Fruit fly (Drosophila melanogaster) whole organism, embryonic: Measurements from ENCODE around the gene thoc7.

ENCODE experiments used
- Bgb ChIP-seq: fragments of 200-800 bp; sonication (Bioruptor generic); IDR thresholded peaks from 2 replicates; pipeline ENCODE4 v1.3.6; 2022; ENCODE audit warnings: missing biosample characterization, missing genetic modification characterization; ENCODE audit not compliant: partially characterized antibody
- CG1024 ChIP-seq: fragments of 200-800 bp; sonication (Bioruptor generic); IDR thresholded peaks from 2 replicates; pipeline ENCODE4 v1.3.6; 2022; ENCODE audit warnings: missing biosample characterization, missing genetic modification characterization
- CG10267 ChIP-seq: fragments of 200-800 bp; sonication (Bioruptor generic); optimal IDR thresholded peaks from 2 replicates; lab custom pipeline; 2018; ENCODE audit warnings: missing biosample characterization, mild to moderate bottlenecking, missing genetic modification characterization, moderate library complexity
- CG10366 ChIP-seq: fragments of 200-800 bp; sonication (Bioruptor generic); IDR thresholded peaks from 2 replicates; pipeline ENCODE4 v1.3.6; 2022; ENCODE audit warnings: missing biosample characterization, missing genetic modification characterization
- CG11085 ChIP-seq: fragments of 200-800 bp; sonication (Bioruptor generic); IDR thresholded peaks from 2 replicates; pipeline ENCODE4 v1.3.6; 2022; ENCODE audit warnings: missing biosample characterization, missing genetic modification characterization
- CG11560 ChIP-seq: fragments of 200-800 bp; sonication (Bioruptor generic); IDR thresholded peaks from 3 replicates; pipeline ENCODE4 v1.3.6; 2022; ENCODE audit warnings: missing biosample characterization, missing genetic modification characterization
- CG12219 ChIP-seq: fragments of 200-800 bp; sonication (Bioruptor generic); optimal IDR thresholded peaks from 3 replicates; lab custom pipeline; 2018; ENCODE audit warnings: missing biosample characterization, mild to moderate bottlenecking, missing genetic modification characterization
- CG12299 ChIP-seq: fragments of 200-800 bp; sonication (Bioruptor generic); optimal IDR thresholded peaks from 2 replicates; lab custom pipeline; 2018; ENCODE audit warnings: missing biosample characterization, mild to moderate bottlenecking, missing genetic modification characterization
- CG12391 ChIP-seq: fragments of 200-800 bp; sonication (Bioruptor generic); optimal IDR thresholded peaks from 3 replicates; lab custom pipeline; 2018; ENCODE audit warnings: missing biosample characterization, mild to moderate bottlenecking, missing genetic modification characterization, moderate library complexity
- CG14710 ChIP-seq: fragments of 200-800 bp; sonication (Bioruptor generic); optimal IDR thresholded peaks from 3 replicates; lab custom pipeline; 2019; ENCODE audit warnings: missing biosample characterization, mild to moderate bottlenecking, missing genetic modification characterization, moderate library complexity
- CG16863 ChIP-seq: fragments of 200-800 bp; sonication (Bioruptor generic); optimal IDR thresholded peaks from 3 replicates; lab custom pipeline; 2016; ENCODE audit warnings: missing biosample characterization, missing genetic modification characterization
- CG2889 ChIP-seq: fragments of 200-800 bp; sonication (Bioruptor generic); IDR thresholded peaks from 3 replicates; pipeline ENCODE4 v1.3.6; 2022; ENCODE audit warnings: missing biosample characterization, missing genetic modification characterization
- CG4854 ChIP-seq: fragments of 200-800 bp; sonication (Bioruptor generic); optimal IDR thresholded peaks from 2 replicates; lab custom pipeline; 2016; ENCODE audit warnings: missing biosample characterization, missing genetic modification characterization, inconsistent platforms
- CG6175 ChIP-seq: fragments of 200-800 bp; sonication (Bioruptor generic); IDR thresholded peaks from 3 replicates; pipeline ENCODE4 v1.3.6; 2022; ENCODE audit warnings: missing biosample characterization, missing genetic modification characterization
- CG6254 ChIP-seq: fragments of 200-800 bp; sonication (Bioruptor generic); optimal IDR thresholded peaks from 3 replicates; lab custom pipeline; 2017; ENCODE audit warnings: mild to moderate bottlenecking, missing biosample characterization, missing genetic modification reagents, missing genetic modification characterization
- CG7987 ChIP-seq: fragments of 200-800 bp; sonication (Bioruptor generic); optimal IDR thresholded peaks from 2 replicates; lab custom pipeline; 2018; ENCODE audit warnings: missing biosample characterization, mild to moderate bottlenecking, missing genetic modification characterization, moderate library complexity
- CG9817 ChIP-seq: fragments of 200-800 bp; sonication (Bioruptor generic); optimal IDR thresholded peaks from 2 replicates; lab custom pipeline; 2018; ENCODE audit warnings: missing biosample characterization, mild to moderate bottlenecking, missing genetic modification characterization, moderate library complexity
- CkIIα-i1 ChIP-seq: fragments of 200-800 bp; sonication (Bioruptor generic); IDR thresholded peaks from 2 replicates; pipeline ENCODE4 v1.3.6; 2022; ENCODE audit warnings: missing biosample characterization, missing genetic modification characterization
- CoRest ChIP-seq: fragments of 200-800 bp; sonication (Bioruptor generic); optimal IDR thresholded peaks from 3 replicates; lab custom pipeline; 2018; ENCODE audit warnings: missing biosample characterization, mild to moderate bottlenecking, missing genetic modification characterization, moderate library complexity
- Dref ChIP-seq: fragments of 200-800 bp; sonication (Bioruptor generic); IDR thresholded peaks from 2 replicates; pipeline ENCODE4 v1.3.6; 2022; ENCODE audit warnings: missing biosample characterization, missing genetic modification characterization
- Eip74EF ChIP-seq, 2 experiments: fragments of 200-800 bp in 1 of 2; fragments of >200 bp in 1 of 2; sonication (Bioruptor generic) in 1 of 2; optimal IDR thresholded peaks; 2 replicates each; lab custom pipeline; 2017 to 2019; ENCODE audit warnings: missing biosample characterization in 2 of 2, missing genetic modification characterization in 2 of 2, mild to moderate bottlenecking in 1 of 2, moderate library complexity in 1 of 2
- Ets97D ChIP-seq: fragments of 200-800 bp; sonication (Bioruptor generic); optimal IDR thresholded peaks from 3 replicates; lab custom pipeline; 2016; ENCODE audit warnings: missing biosample characterization, missing genetic modification characterization
- Hey ChIP-seq: fragments of 200-800 bp; sonication (Bioruptor generic); optimal IDR thresholded peaks from 3 replicates; lab custom pipeline; 2018; ENCODE audit warnings: missing biosample characterization, mild to moderate bottlenecking, missing genetic modification characterization
- Hr39 ChIP-seq: fragments of >200 bp; optimal IDR thresholded peaks from 2 replicates; lab custom pipeline; 2017
- MESR4 ChIP-seq: fragments of 200-800 bp; sonication (Bioruptor generic); optimal IDR thresholded peaks from 2 replicates; lab custom pipeline; 2018; ENCODE audit warnings: missing biosample characterization, mild to moderate bottlenecking, missing genetic modification characterization, moderate library complexity
- NC2β ChIP-seq: fragments of 200-800 bp; sonication (Bioruptor generic); optimal IDR thresholded peaks from 2 replicates; lab custom pipeline; 2016; ENCODE audit warnings: missing biosample characterization, missing genetic modification characterization
- NFAT ChIP-seq: fragments of 200-800 bp; sonication (Bioruptor generic); IDR thresholded peaks from 2 replicates; pipeline ENCODE4 v1.3.6; 2022; ENCODE audit warnings: missing biosample characterization, missing genetic modification characterization
- Oaz ChIP-seq: fragments of 200-800 bp; sonication (Bioruptor generic); IDR thresholded peaks from 2 replicates; pipeline ENCODE4 v1.3.6; 2022; ENCODE audit warnings: missing biosample characterization, missing genetic modification characterization
- Poxn ChIP-seq: fragments of 200-800 bp; sonication (Bioruptor generic); IDR thresholded peaks from 2 replicates; pipeline ENCODE4 v1.3.6; 2022; ENCODE audit warnings: missing biosample characterization, missing genetic modification characterization
- TFAM ChIP-seq: fragments of 200-800 bp; sonication (Bioruptor generic); optimal IDR thresholded peaks from 2 replicates; lab custom pipeline; 2017; ENCODE audit warnings: missing biosample characterization, missing genetic modification characterization, inconsistent platforms
- YL-1 ChIP-seq: fragments of 200-800 bp; sonication (Bioruptor generic); optimal IDR thresholded peaks from 3 replicates; lab custom pipeline; 2017; ENCODE audit warnings: missing biosample characterization, mild to moderate bottlenecking, missing genetic modification characterization
- ara ChIP-seq: fragments of 200-800 bp; sonication (Bioruptor generic); IDR thresholded peaks from 2 replicates; pipeline ENCODE4 v1.3.6; 2022; ENCODE audit warnings: missing biosample characterization, missing genetic modification characterization
- cad ChIP-seq: fragments of >200 bp; optimal IDR thresholded peaks from 2 replicates; lab custom pipeline; 2017; ENCODE audit warnings: missing biosample characterization, missing genetic modification characterization
- cg ChIP-seq: fragments of 200-800 bp; sonication (Bioruptor generic); optimal IDR thresholded peaks from 3 replicates; lab custom pipeline; 2019; ENCODE audit warnings: missing biosample characterization, mild to moderate bottlenecking, missing genetic modification characterization, moderate library complexity
- corto ChIP-seq: fragments of 200-800 bp; sonication (Bioruptor generic); optimal IDR thresholded peaks from 2 replicates; lab custom pipeline; 2016; ENCODE audit warnings: missing biosample characterization, mild to moderate bottlenecking, missing genetic modification characterization, moderate library complexity
- crol ChIP-seq: fragments of 200-800 bp; sonication (Bioruptor generic); IDR thresholded peaks from 2 replicates; pipeline ENCODE4 v1.3.6; 2022; ENCODE audit warnings: missing biosample characterization, missing genetic modification characterization
- crp ChIP-seq, 2 experiments: fragments of 200-800 bp; sonication (Bioruptor generic); optimal IDR thresholded peaks; 2 replicates in 1 of 2; 3 replicates in 1 of 2; lab custom pipeline; 2017; ENCODE audit warnings: missing biosample characterization in 2 of 2, missing genetic modification characterization in 2 of 2, mild to moderate bottlenecking in 1 of 2, moderate library complexity in 1 of 2
- h ChIP-seq: fragments of >200 bp; optimal IDR thresholded peaks from 2 replicates; lab custom pipeline; 2017
- hth ChIP-seq: fragments of >200 bp; optimal IDR thresholded peaks from 2 replicates; lab custom pipeline; 2017; ENCODE audit warnings: inconsistent platforms
- lilli ChIP-seq: fragments of 200-800 bp; sonication (Bioruptor generic); optimal IDR thresholded peaks from 3 replicates; lab custom pipeline; 2016; ENCODE audit warnings: missing biosample characterization, missing genetic modification characterization
- mld ChIP-seq: fragments of 200-800 bp; sonication (Bioruptor generic); IDR thresholded peaks from 3 replicates; pipeline ENCODE4 v1.3.6; 2022; ENCODE audit warnings: missing biosample characterization, missing genetic modification characterization; ENCODE audit not compliant: partially characterized antibody
- nmo ChIP-seq: fragments of 200-800 bp; sonication (Bioruptor generic); optimal IDR thresholded peaks from 2 replicates; lab custom pipeline; 2018; ENCODE audit warnings: missing biosample characterization, mild to moderate bottlenecking, missing genetic modification characterization, moderate library complexity
- org-1 ChIP-seq: fragments of 200-800 bp; sonication (Bioruptor generic); optimal IDR thresholded peaks from 2 replicates; lab custom pipeline; 2017; ENCODE audit warnings: missing biosample characterization, missing genetic modification characterization
- pan ChIP-seq, 4 experiments: fragments of >200 bp in 3 of 4; fragments of 200-800 bp in 1 of 4; sonication (Bioruptor generic) in 1 of 4; optimal IDR thresholded peaks in 3 of 4; IDR thresholded peaks in 1 of 4; 2 replicates each; pipeline versions ENCODE4 v1.3.6 to Lab custom; 2017 to 2022; ENCODE audit warnings: missing biosample characterization in 2 of 4, missing genetic modification characterization in 2 of 4, mixed read lengths in 1 of 4
- ssp ChIP-seq: fragments of 200-800 bp; sonication (Bioruptor generic); IDR thresholded peaks from 2 replicates; pipeline ENCODE4 v1.3.6; 2022; ENCODE audit warnings: missing biosample characterization, missing genetic modification characterization
- unc-4 ChIP-seq: fragments of 200-800 bp; sonication (Bioruptor generic); IDR thresholded peaks from 2 replicates; pipeline ENCODE4 v1.3.6; 2022; ENCODE audit warnings: missing biosample characterization, missing genetic modification characterization; ENCODE audit not compliant: partially characterized antibody
- vvl ChIP-seq: fragments of 200-800 bp; sonication (Bioruptor generic); IDR thresholded peaks from 2 replicates; pipeline ENCODE4 v1.3.6; 2022; ENCODE audit warnings: missing biosample characterization, missing genetic modification characterization
- zfh1 ChIP-seq: fragments of 200-800 bp; sonication (Bioruptor generic); IDR thresholded peaks from 3 replicates; pipeline ENCODE4 v1.3.6; 2022; ENCODE audit warnings: missing biosample characterization, missing genetic modification characterization

The thoc7 gene

DNA sequence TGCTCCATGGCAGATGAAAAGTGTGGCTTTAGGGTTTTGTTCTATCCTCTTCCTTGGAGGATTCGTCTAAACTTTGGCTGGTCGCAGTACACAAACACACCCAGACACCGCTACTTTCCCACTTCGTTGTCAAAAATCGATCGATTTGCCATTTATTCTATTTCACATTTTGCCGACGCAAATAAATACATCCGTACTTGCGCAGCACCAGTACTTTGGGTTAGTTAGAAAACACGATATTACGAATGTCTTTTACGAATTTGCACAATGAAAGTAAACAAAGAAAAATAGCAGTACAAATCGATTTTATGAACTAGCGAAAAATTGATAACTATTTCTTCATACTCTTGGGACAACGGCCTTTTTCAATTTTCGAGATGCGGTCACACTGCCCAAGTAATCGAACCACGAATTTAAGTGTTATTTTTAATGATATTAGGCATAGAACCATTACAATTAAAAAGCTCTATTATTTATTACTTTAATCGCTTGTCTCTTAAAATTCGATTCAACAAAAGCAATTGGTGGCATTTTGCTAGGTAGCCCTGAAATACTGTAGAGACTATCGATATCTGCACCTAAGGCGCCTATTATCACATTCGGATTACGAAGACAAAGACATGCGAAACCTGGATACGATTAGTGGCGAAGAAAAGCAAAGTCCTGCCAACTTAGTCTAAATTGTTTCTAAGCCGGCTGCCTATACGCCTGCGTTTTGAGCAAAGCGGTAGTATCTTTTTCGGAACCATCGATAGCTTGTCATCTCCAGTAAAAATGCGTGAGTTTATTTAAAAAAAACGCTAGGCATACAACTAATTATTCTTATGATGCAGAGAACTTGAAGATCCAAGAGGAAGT is 45.4 kb upstream of the thoc7 start, which contains the start of the genes DIP2 and wac (continued):
- TF ChIP-seq CG12299 (peak; percentile 3), zfh1 (GFP tag; lab: Robert Waterston, UW) (peak; percentile 85), h (no peak), CG9817 (peak; percentile 64), CG1024 (GFP tag; lab: Robert Waterston, UW) (peak; percentile 62; the same call in 1 of the 2 replicates), Dref (GFP tag; lab: Robert Waterston, UW) (peak; percentile 84), lilli (GFP tag; lab: Kevin White, UChicago) (peak; percentile 93), Ets97D (GFP tag; lab: Kevin White, UChicago) (peak; percentile 93), unc-4 (GFP tag; lab: Robert Waterston, UW) (peak; percentile 95), CG2889 (GFP tag; lab: Robert Waterston, UW) (peak; percentile 60; the same call in 2 of the 3 replicates), CG4854 (peak; percentile 59), cad (GFP tag; lab: Kevin White, UChicago) (no peak), Hr39 (lab: Kevin White, UChicago) (no peak), CkIIα-i1 (no peak), MESR4 (GFP tag; lab: Kevin White, UChicago) (peak; percentile 51), YL-1 (peak; percentile 84), org-1 (GFP tag; lab: Kevin White, UChicago) (no peak), cg (GFP tag; lab: Kevin White, UChicago) (peak; percentile 35), CG10366 (GFP tag; lab: Robert Waterston, UW) (peak; percentile 57; the same call in 1 of the 2 replicates), CG10267 (tag; lab: Kevin White, UChicago) (peak; percentile 79), ssp (GFP tag; lab: Robert Waterston, UW) (peak; percentile 53; the same call in 1 of the 2 replicates), nmo (GFP tag; lab: Kevin White, UChicago) (peak; percentile 75), CG12391 (tag; lab: Kevin White, UChicago) (peak; percentile 81), crol (GFP tag; lab: Robert Waterston, UW) (no peak), pan (optimal IDR thresholded peaks at IDR 0.05; lab: Kevin White, UChicago) (no peak), pan (GFP tag; optimal IDR thresholded peaks at IDR 0.05 in 1 of 2, IDR thresholded peaks at IDR 0.05 in 1 of 2) (peak in 1 of 2 experiments; percentile 68), hth (no peak), CoRest (tag; lab: Kevin White, UChicago) (peak; percentile 71), CG12219 (GFP tag; lab: Kevin White, UChicago) (peak; percentile 21), CG11085 (0 out of 2 replicates have a peak, but pooled peaks have one; percentile 48), corto (peak; percentile 30), crp (GFP tag; optimal IDR thresholded peaks at IDR 0.05; lab: Kevin White, UChicago) (peak in 1 of 2 experiments; percentile 24), CG14710 (tag; lab: Kevin White, UChicago) (peak; percentile 89), Hey (tag; lab: Kevin White, UChicago) (no peak), Poxn (no peak), CG6175 (GFP tag; lab: Robert Waterston, UW) (peak; percentile 50; the same call in 2 of the 3 replicates), mld (peak; percentile 63; the same call in 2 of the 3 replicates), TFAM (GFP tag; lab: Kevin White, UChicago) (no peak), CG11560 (tag; lab: Robert Waterston, UW) (peak; percentile 61; the same call in 2 of the 3 replicates), CG16863 (GFP tag; lab: Kevin White, UChicago) (peak; percentile 78), NFAT (peak; percentile 88), Bgb (GFP tag; lab: Robert Waterston, UW) (peak; percentile 91), Oaz (GFP tag; lab: Robert Waterston, UW) (peak; percentile 50), NC2β (peak; percentile 77), CG7987 (GFP tag; lab: Kevin White, UChicago) (peak; percentile 75), Eip74EF (GFP tag; optimal IDR thresholded peaks at IDR 0.05; lab: Kevin White, UChicago) (no peak), ara (GFP tag; lab: Robert Waterston, UW) (peak; percentile 56; the same call in 1 of the 2 replicates), CG6254 (GFP tag; lab: Kevin White, UChicago) (peak; percentile 10), vvl (peak; percentile 89)
